Worm (Caenorhabditis elegans) whole organism, L3 larva: ENCODE measurements around the gene pks-1.

Source experiments
- R02D3.7 ChIP-seq: fragments of 150-350 bp; optimal IDR thresholded peaks from 2 replicates; lab custom pipeline; 2014; ENCODE audit warnings: missing biosample characterization, missing genetic modification characterization
- ZK546.5 ChIP-seq: sonication (generic microtip); optimal IDR thresholded peaks from 2 replicates; lab custom pipeline; 2017; ENCODE audit warnings: missing biosample characterization, missing genetic modification characterization
- aly-2 ChIP-seq: fragments of 150-350 bp; optimal IDR thresholded peaks from 2 replicates; lab custom pipeline; 2014; ENCODE audit warnings: missing biosample characterization, missing genetic modification characterization
- ama-1 ChIP-seq: fragments of 150-350 bp; optimal IDR thresholded peaks from 2 replicates; lab custom pipeline; 2018
- ceh-16 ChIP-seq: sonication (generic microtip); optimal IDR thresholded peaks from 2 replicates; lab custom pipeline; 2017; ENCODE audit warnings: missing biosample characterization, missing genetic modification characterization
- ceh-28 ChIP-seq: fragments of 150-350 bp; optimal IDR thresholded peaks from 2 replicates; lab custom pipeline; 2014; ENCODE audit warnings: missing biosample characterization, missing genetic modification reagents, missing genetic modification characterization
- ceh-82 ChIP-seq: fragments of 150-350 bp; optimal IDR thresholded peaks from 2 replicates; lab custom pipeline; 2014; ENCODE audit warnings: missing biosample characterization, missing genetic modification characterization
- ceh-9 ChIP-seq: sonication (generic microtip); optimal IDR thresholded peaks from 2 replicates; lab custom pipeline; 2018; ENCODE audit warnings: missing biosample characterization, missing genetic modification characterization
- daf-12 ChIP-seq: fragments of 150-350 bp; optimal IDR thresholded peaks from 2 replicates; lab custom pipeline; 2014; ENCODE audit warnings: missing biosample characterization, missing genetic modification reagents, missing genetic modification characterization
- egl-27 ChIP-seq: sonication (generic microtip); optimal IDR thresholded peaks from 4 replicates; lab custom pipeline; 2017; ENCODE audit warnings: missing biosample characterization, missing genetic modification reagents, missing genetic modification characterization
- egl-5 ChIP-seq: fragments of 150-350 bp; optimal IDR thresholded peaks from 2 replicates; lab custom pipeline; 2017; ENCODE audit warnings: missing biosample characterization, missing genetic modification reagents, missing genetic modification characterization, inconsistent platforms
- elt-1 ChIP-seq: fragments of 150-350 bp; optimal IDR thresholded peaks from 2 replicates; lab custom pipeline; 2014; ENCODE audit warnings: missing biosample characterization, missing genetic modification characterization
- elt-2 ChIP-seq: sonication (generic microtip); optimal IDR thresholded peaks from 2 replicates; lab custom pipeline; 2016; ENCODE audit warnings: missing genetic modification reagents, mild to moderate bottlenecking, missing genetic modification characterization, missing compliant biosample characterization
- eor-1 ChIP-seq, 2 experiments: fragments of 150-350 bp; optimal IDR thresholded peaks; 2 replicates each; lab custom pipeline; 2014 to 2018; ENCODE audit warnings: missing biosample characterization in 2 of 2, missing genetic modification characterization in 2 of 2
- fkh-10 ChIP-seq: sonication (generic microtip); optimal IDR thresholded peaks from 2 replicates; lab custom pipeline; 2017; ENCODE audit warnings: missing biosample characterization, missing genetic modification reagents, missing genetic modification characterization
- fkh-2 ChIP-seq: fragments of 150-350 bp; optimal IDR thresholded peaks from 2 replicates; lab custom pipeline; 2014; ENCODE audit warnings: missing biosample characterization, missing genetic modification reagents, missing genetic modification characterization
- fos-1 ChIP-seq: fragments of 150-350 bp; optimal IDR thresholded peaks from 2 replicates; lab custom pipeline; 2014; ENCODE audit warnings: missing biosample characterization, missing genetic modification characterization
- hmg-11 ChIP-seq: sonication (generic microtip); optimal IDR thresholded peaks from 2 replicates; lab custom pipeline; 2016; ENCODE audit warnings: missing genetic modification characterization, missing compliant biosample characterization
- jun-1 ChIP-seq: fragments of 150-350 bp; optimal IDR thresholded peaks from 2 replicates; lab custom pipeline; 2014; ENCODE audit warnings: missing biosample characterization, missing genetic modification reagents, missing genetic modification characterization
- lin-15B ChIP-seq: fragments of 150-350 bp; optimal IDR thresholded peaks from 2 replicates; lab custom pipeline; 2014; ENCODE audit warnings: missing biosample characterization, missing genetic modification characterization
- lin-39 ChIP-seq: fragments of 150-350 bp; optimal IDR thresholded peaks from 2 replicates; lab custom pipeline; 2018; ENCODE audit warnings: missing biosample characterization, missing genetic modification reagents, missing genetic modification characterization
- lsy-12 ChIP-seq: sonication (generic microtip); optimal IDR thresholded peaks from 2 replicates; lab custom pipeline; 2016; ENCODE audit warnings: mild to moderate bottlenecking, missing genetic modification characterization, missing compliant biosample characterization
- mdl-1 ChIP-seq: fragments of 150-350 bp; optimal IDR thresholded peaks from 2 replicates; lab custom pipeline; 2014; ENCODE audit warnings: missing biosample characterization, missing genetic modification characterization
- mml-1 ChIP-seq: fragments of 150-350 bp; sonication (generic microtip); optimal IDR thresholded peaks from 3 replicates; lab custom pipeline; 2014; ENCODE audit warnings: missing biosample characterization, missing genetic modification characterization
- nfya-1 ChIP-seq: sonication (generic microtip); optimal IDR thresholded peaks from 2 replicates; lab custom pipeline; 2017; ENCODE audit warnings: missing genetic modification characterization, mild to moderate bottlenecking, missing compliant biosample characterization, antibody characterized with exemption, moderate library complexity; ENCODE audit not compliant: insufficient read depth
- nhr-11 ChIP-seq: fragments of 150-350 bp; optimal IDR thresholded peaks from 2 replicates; lab custom pipeline; 2014; ENCODE audit warnings: missing biosample characterization, missing genetic modification characterization
- nhr-12 ChIP-seq: fragments of 150-350 bp; optimal IDR thresholded peaks from 2 replicates; lab custom pipeline; 2014; ENCODE audit warnings: missing biosample characterization, missing genetic modification characterization
- nhr-23 ChIP-seq: fragments of 150-350 bp; optimal IDR thresholded peaks from 2 replicates; lab custom pipeline; 2014; ENCODE audit warnings: missing biosample characterization, missing genetic modification reagents, missing genetic modification characterization
- nhr-25 ChIP-seq: sonication (generic microtip); optimal IDR thresholded peaks from 2 replicates; lab custom pipeline; 2017; ENCODE audit warnings: missing biosample characterization, missing genetic modification characterization
- nhr-28 ChIP-seq: fragments of 150-350 bp; optimal IDR thresholded peaks from 2 replicates; lab custom pipeline; 2014; ENCODE audit warnings: missing biosample characterization, missing genetic modification characterization
- nhr-43 ChIP-seq: sonication (generic microtip); optimal IDR thresholded peaks from 2 replicates; lab custom pipeline; 2016; ENCODE audit warnings: mild to moderate bottlenecking, missing genetic modification characterization, missing compliant biosample characterization; ENCODE audit not compliant: poor library complexity, severe bottlenecking
- nhr-67 ChIP-seq: fragments of 150-350 bp; optimal IDR thresholded peaks from 2 replicates; lab custom pipeline; 2014; ENCODE audit warnings: missing biosample characterization, missing genetic modification characterization
- nhr-76 ChIP-seq: fragments of 150-350 bp; sonication (generic microtip); optimal IDR thresholded peaks from 5 replicates; lab custom pipeline; 2014; ENCODE audit warnings: missing biosample characterization, missing genetic modification characterization
- nhr-77 ChIP-seq: fragments of 150-350 bp; optimal IDR thresholded peaks from 2 replicates; lab custom pipeline; 2014; ENCODE audit warnings: missing biosample characterization, missing genetic modification characterization
- pha-4 ChIP-seq: fragments of 150-350 bp; optimal IDR thresholded peaks from 2 replicates; lab custom pipeline; 2014; ENCODE audit warnings: missing biosample characterization, missing genetic modification reagents, missing genetic modification characterization
- pqm-1 ChIP-seq: fragments of 150-350 bp; optimal IDR thresholded peaks from 2 replicates; lab custom pipeline; 2017; ENCODE audit warnings: missing biosample characterization, missing genetic modification characterization, inconsistent platforms
- sea-2 ChIP-seq: fragments of 150-350 bp; sonication (generic microtip); optimal IDR thresholded peaks from 4 replicates; lab custom pipeline; 2014; ENCODE audit warnings: missing biosample characterization, missing genetic modification reagents, missing genetic modification characterization
- skn-1 ChIP-seq: fragments of 150-350 bp; optimal IDR thresholded peaks from 2 replicates; lab custom pipeline; 2014; ENCODE audit warnings: missing biosample characterization, missing genetic modification characterization
- snpc-4 ChIP-seq: fragments of 150-350 bp; optimal IDR thresholded peaks from 2 replicates; lab custom pipeline; 2014; ENCODE audit warnings: missing biosample characterization, missing genetic modification characterization
- tbx-2 ChIP-seq: sonication (generic microtip); optimal IDR thresholded peaks from 2 replicates; lab custom pipeline; 2016; ENCODE audit warnings: mild to moderate bottlenecking, missing genetic modification characterization, missing compliant biosample characterization
- unc-39 ChIP-seq: sonication (generic microtip); optimal IDR thresholded peaks from 4 replicates; lab custom pipeline; 2017; ENCODE audit warnings: missing biosample characterization, missing genetic modification characterization
- unc-62 ChIP-seq: fragments of 150-350 bp; sonication (generic microtip); optimal IDR thresholded peaks from 4 replicates; lab custom pipeline; 2014; ENCODE audit warnings: missing biosample characterization, missing genetic modification reagents, missing genetic modification characterization
- zag-1 ChIP-seq: fragments of 150-350 bp; optimal IDR thresholded peaks from 2 replicates; lab custom pipeline; 2014; ENCODE audit warnings: missing biosample characterization, missing genetic modification characterization
- ztf-11 ChIP-seq: fragments of 150-350 bp; optimal IDR thresholded peaks from 2 replicates; lab custom pipeline; 2014; ENCODE audit warnings: missing biosample characterization, missing genetic modification characterization
- ztf-4 ChIP-seq: fragments of 150-350 bp; optimal IDR thresholded peaks from 2 replicates; lab custom pipeline; 2014; ENCODE audit warnings: missing biosample characterization, missing genetic modification characterization

Gene pks-1

DNA sequence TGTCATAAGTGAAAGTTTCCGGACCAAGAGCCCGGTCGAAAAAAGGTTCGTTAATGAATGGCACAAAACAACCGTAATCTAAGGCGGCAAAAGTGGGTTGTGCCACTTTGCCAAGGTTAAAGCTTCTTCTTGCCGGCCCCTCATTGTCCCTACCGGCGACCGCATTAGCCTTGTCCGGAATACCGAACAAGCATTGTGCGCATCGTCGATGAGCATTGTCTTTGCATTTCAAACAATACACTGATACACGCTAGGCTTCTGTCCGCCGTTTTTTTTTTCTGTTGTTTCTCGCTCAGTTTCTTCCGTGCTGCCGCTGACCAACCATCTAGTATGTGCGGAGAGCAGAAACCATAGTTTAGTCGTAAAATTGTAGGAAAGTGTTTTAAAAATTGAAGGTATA lies 16.3 kb upstream of the pks-1 start, which contains the start of gene C03F11.2:
Gene C03F11.2 (minus strand): TSS at position 101 of the 400 bp plus-strand sequence.
- no peak for TF ChIP-seq zag-1 (tag; lab: Kevin White, UChicago)

DNA sequence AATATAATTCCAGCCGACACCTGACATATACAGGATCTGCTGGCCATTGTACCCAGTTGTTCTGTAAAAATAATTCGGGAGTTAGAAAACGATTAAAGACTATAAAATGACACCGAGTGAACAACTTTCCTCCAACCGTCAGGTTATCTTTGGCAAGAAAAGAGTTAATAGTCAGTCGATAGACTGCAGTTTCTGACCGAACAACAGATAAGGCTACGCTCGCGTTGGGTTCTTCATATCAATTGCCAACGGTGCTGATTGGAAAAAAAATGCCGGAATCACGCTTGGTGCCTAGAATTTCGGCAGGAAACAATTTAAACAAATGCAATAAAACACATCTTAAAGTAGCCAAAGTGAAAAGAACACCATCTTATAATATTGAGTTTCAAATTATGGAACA lies 13.1 kb upstream of the pks-1 start, which contains the start of gene scav-1:
Gene scav-1 (minus strand): TSS at position 61 of the 400 bp plus-strand sequence.
- TF ChIP-seq pqm-1 (tag; lab: Kevin White, UChicago) (peak; percentile 76), zag-1 (tag; lab: Kevin White, UChicago) (no peak), lin-39 (tag; lab: Kevin White, UChicago) (no peak), ceh-16 (tag; lab: Kevin White, UChicago) (no peak), ceh-9 (tag; lab: Kevin White, UChicago) (no peak), lin-15B (no peak), snpc-4 (tag; lab: Kevin White, UChicago) (no peak), nhr-25 (tag; lab: Kevin White, UChicago) (no peak), R02D3.7 (tag; lab: Kevin White, UChicago) (no peak), egl-27 (tag; lab: Kevin White, UChicago) (no peak), fos-1 (tag; lab: Kevin White, UChicago) (no peak), elt-2 (tag; lab: Kevin White, UChicago) (peak; percentile 87), tbx-2 (tag; lab: Kevin White, UChicago) (no peak), egl-5 (tag; lab: Kevin White, UChicago) (no peak), ZK546.5 (tag; lab: Kevin White, UChicago) (no peak), ceh-82 (tag; lab: Kevin White, UChicago) (no peak), nhr-77 (tag; lab: Kevin White, UChicago) (no peak)

- no peak for TF ChIP-seq nhr-67 (tag; lab: Kevin White, UChicago)
- TF ChIP-seq mml-1 (tag; lab: Kevin White, UChicago): no peak
- TF ChIP-seq elt-1 (tag; lab: Kevin White, UChicago): no peak
- no peak for TF ChIP-seq pha-4 (tag; lab: Kevin White, UChicago)
- TF ChIP-seq egl-27 (tag; lab: Kevin White, UChicago): no peak
These were observed 7.3 kb upstream of the pks-1 start, which contains the start of gene C03F11.4 for ce11 chrX:5406345-5406744. Gene C03F11.4, minus strand, starts transcription at chrX:5406445.

- TF ChIP-seq ztf-11: no peak
- TF ChIP-seq lin-39 (tag; lab: Kevin White, UChicago): no peak
- TF ChIP-seq mml-1 (tag; lab: Kevin White, UChicago): no peak
- TF ChIP-seq ZK546.5 (tag; lab: Kevin White, UChicago): no peak
- TF ChIP-seq mdl-1 (tag; lab: Kevin White, UChicago): no peak
- no peak for TF ChIP-seq snpc-4 (tag; lab: Kevin White, UChicago)
- TF ChIP-seq daf-12 (tag; lab: Kevin White, UChicago): no peak
- no peak for TF ChIP-seq nhr-67 (tag; lab: Kevin White, UChicago)
- TF ChIP-seq R02D3.7 (tag; lab: Kevin White, UChicago): no peak
- no peak for TF ChIP-seq fos-1 (tag; lab: Kevin White, UChicago)
- TF ChIP-seq sea-2 (GFP tag; lab: Kevin White, UChicago): no peak
- TF ChIP-seq nhr-43 (tag; lab: Kevin White, UChicago): peak; percentile 3
- peak; percentile 36 for TF ChIP-seq hmg-11 (tag; lab: Kevin White, UChicago)
- TF ChIP-seq egl-5 (tag; lab: Kevin White, UChicago): no peak
- peak; percentile 23 for TF ChIP-seq elt-2 (tag; lab: Kevin White, UChicago)
- no peak for TF ChIP-seq nhr-23 (tag; lab: Kevin White, UChicago)
- TF ChIP-seq unc-62 (GFP tag; lab: Kevin White, UChicago): no peak
- TF ChIP-seq nhr-12 (tag; lab: Kevin White, UChicago): no peak
- TF ChIP-seq jun-1 (tag; lab: Kevin White, UChicago): no peak
- TF ChIP-seq pha-4 (tag; lab: Kevin White, UChicago): peak; percentile 28
- TF ChIP-seq ztf-4 (tag; lab: Kevin White, UChicago): no peak
- no peak for TF ChIP-seq nhr-28 (tag; lab: Kevin White, UChicago)
- TF ChIP-seq nhr-76 (tag; lab: Kevin White, UChicago): no peak
- no peak for TF ChIP-seq egl-27 (tag; lab: Kevin White, UChicago)
- no peak for TF ChIP-seq nfya-1 (tag; lab: Kevin White, UChicago)
- TF ChIP-seq aly-2: no peak
- no peak for TF ChIP-seq unc-39 (tag; lab: Kevin White, UChicago)
- TF ChIP-seq fkh-2 (tag; lab: Kevin White, UChicago): no peak
- TF ChIP-seq eor-1 (tag; optimal IDR thresholded peaks at IDR 0.05; lab: Kevin White, UChicago): no peak
- no peak for TF ChIP-seq skn-1 (tag; lab: Kevin White, UChicago)
- TF ChIP-seq ceh-28: no peak
- TF ChIP-seq fkh-10 (GFP tag; lab: Kevin White, UChicago): no peak
- no peak for TF ChIP-seq zag-1 (tag; lab: Kevin White, UChicago)
- TF ChIP-seq ceh-82 (tag; lab: Kevin White, UChicago): no peak
- no peak for TF ChIP-seq ceh-9 (tag; lab: Kevin White, UChicago)
- no peak for TF ChIP-seq nhr-11 (tag; lab: Kevin White, UChicago)
- TF ChIP-seq nhr-77 (tag; lab: Kevin White, UChicago): no peak
- peak; percentile 13 for TF ChIP-seq lsy-12
- TF ChIP-seq tbx-2 (tag; lab: Kevin White, UChicago): no peak
- TF ChIP-seq ama-1 (lab: Kevin White, UChicago): no peak
- no peak for TF ChIP-seq nhr-25 (tag; lab: Kevin White, UChicago)
- no peak for TF ChIP-seq pqm-1 (tag; lab: Kevin White, UChicago)
These were observed 6.3 kb upstream of the pks-1 start for ce11 chrX:5407271-5407670.
